Fruit fly (Drosophila melanogaster) whole organism, embryonic: ENCODE results near the gene CG31176.

Source experiments
- ATbp ChIP-seq: fragments of 200-800 bp; sonication (Bioruptor generic); optimal IDR thresholded peaks from 2 replicates; lab custom pipeline; 2017; ENCODE audit warnings: missing biosample characterization, mild to moderate bottlenecking, missing genetic modification characterization, missing genetic modification reagents
- B-H2 ChIP-seq: fragments of 200-800 bp; sonication (Bioruptor generic); optimal IDR thresholded peaks from 2 replicates; lab custom pipeline; 2018; ENCODE audit warnings: missing biosample characterization, mild to moderate bottlenecking, missing genetic modification characterization
- CG10209 ChIP-seq: fragments of 200-800 bp; sonication (Bioruptor generic); optimal IDR thresholded peaks from 3 replicates; lab custom pipeline; 2017; ENCODE audit warnings: missing biosample characterization, mild to moderate bottlenecking, missing genetic modification characterization, missing genetic modification reagents
- CG10274 ChIP-seq: fragments of 200-800 bp; sonication (Bioruptor generic); optimal IDR thresholded peaks from 3 replicates; lab custom pipeline; 2017; ENCODE audit warnings: missing biosample characterization, mild to moderate bottlenecking, missing genetic modification characterization
- CG10565 ChIP-seq: fragments of 200-800 bp; sonication (Bioruptor generic); optimal IDR thresholded peaks from 3 replicates; lab custom pipeline; 2016; ENCODE audit warnings: missing biosample characterization, mild to moderate bottlenecking, missing genetic modification characterization
- CG11723 ChIP-seq: fragments of 200-800 bp; sonication (Bioruptor generic); optimal IDR thresholded peaks from 2 replicates; lab custom pipeline; 2017; ENCODE audit warnings: missing biosample characterization, mild to moderate bottlenecking, missing genetic modification characterization
- CG14014 ChIP-seq: fragments of 200-800 bp; sonication (Bioruptor generic); IDR thresholded peaks from 2 replicates; pipeline ENCODE4 v1.3.6; 2022; ENCODE audit warnings: missing biosample characterization, missing genetic modification characterization
- CG14050 ChIP-seq: fragments of 200-800 bp; sonication (Bioruptor generic); IDR thresholded peaks from 3 replicates; pipeline ENCODE4 v1.3.6; 2022; ENCODE audit warnings: missing biosample characterization, missing genetic modification characterization
- CG17568 ChIP-seq: fragments of 200-800 bp; sonication (Bioruptor generic); optimal IDR thresholded peaks from 2 replicates; lab custom pipeline; 2018; ENCODE audit warnings: missing biosample characterization, mild to moderate bottlenecking, missing genetic modification characterization, moderate library complexity
- CG4360 ChIP-seq: fragments of 200-800 bp; sonication (Bioruptor generic); IDR thresholded peaks from 2 replicates; pipeline ENCODE4 v1.3.6; 2022; ENCODE audit warnings: missing biosample characterization, missing genetic modification characterization
- CG4730 ChIP-seq: fragments of 200-800 bp; sonication (Bioruptor generic); IDR thresholded peaks from 2 replicates; pipeline ENCODE4 v1.3.6; 2022; ENCODE audit warnings: missing biosample characterization, missing genetic modification characterization
- CG7987 ChIP-seq: fragments of 200-800 bp; sonication (Bioruptor generic); optimal IDR thresholded peaks from 2 replicates; lab custom pipeline; 2018; ENCODE audit warnings: missing biosample characterization, mild to moderate bottlenecking, missing genetic modification characterization, moderate library complexity
- CG8281 ChIP-seq: fragments of 200-800 bp; sonication (Bioruptor generic); optimal IDR thresholded peaks from 2 replicates; lab custom pipeline; 2018; ENCODE audit warnings: missing biosample characterization, mild to moderate bottlenecking, missing genetic modification characterization, moderate library complexity
- CG8478 ChIP-seq: fragments of >200 bp; optimal IDR thresholded peaks from 2 replicates; lab custom pipeline; 2018
- CG8924 ChIP-seq: fragments of 200-800 bp; optimal IDR thresholded peaks from 3 replicates; lab custom pipeline; 2019; ENCODE audit warnings: missing biosample characterization, mild to moderate bottlenecking, missing genetic modification characterization, moderate library complexity
- CG9437 ChIP-seq: fragments of 200-800 bp; sonication (Bioruptor generic); optimal IDR thresholded peaks from 2 replicates; lab custom pipeline; 2018; ENCODE audit warnings: missing biosample characterization, mild to moderate bottlenecking, missing genetic modification characterization
- CG9727 ChIP-seq: fragments of 200-800 bp; sonication (Bioruptor generic); optimal IDR thresholded peaks from 3 replicates; lab custom pipeline; 2017; ENCODE audit warnings: missing biosample characterization, mild to moderate bottlenecking, missing genetic modification characterization
- CG9817 ChIP-seq: fragments of 200-800 bp; sonication (Bioruptor generic); optimal IDR thresholded peaks from 2 replicates; lab custom pipeline; 2018; ENCODE audit warnings: missing biosample characterization, mild to moderate bottlenecking, missing genetic modification characterization, moderate library complexity
- Ets65A ChIP-seq: fragments of 200-800 bp; sonication (Bioruptor generic); peaks from one replicate; lab custom pipeline; 2016; ENCODE audit warnings: missing biosample characterization, missing genetic modification characterization
- Fer1 ChIP-seq: fragments of 200-800 bp; sonication (Bioruptor generic); optimal IDR thresholded peaks from 2 replicates; lab custom pipeline; 2017; ENCODE audit warnings: missing biosample characterization, mild to moderate bottlenecking, missing genetic modification characterization
- Fer3 ChIP-seq: fragments of 200-800 bp; sonication (Bioruptor generic); optimal IDR thresholded peaks from 2 replicates; lab custom pipeline; 2018; ENCODE audit warnings: missing biosample characterization, mild to moderate bottlenecking, missing genetic modification characterization, moderate library complexity
- GATAe ChIP-seq: fragments of 200-800 bp; sonication (Bioruptor generic); conservative IDR thresholded peaks from 2 replicates; pipeline ENCODE4 v1.3.6; 2022; ENCODE audit warnings: missing biosample characterization, missing genetic modification characterization
- Hmr ChIP-seq: fragments of 200-800 bp; sonication (Bioruptor generic); optimal IDR thresholded peaks from 3 replicates; lab custom pipeline; 2017; ENCODE audit warnings: mild to moderate bottlenecking, missing biosample characterization, missing genetic modification reagents, missing genetic modification characterization
- Hmx ChIP-seq: fragments of 200-800 bp; sonication (Bioruptor generic); optimal IDR thresholded peaks from 2 replicates; lab custom pipeline; 2016; ENCODE audit warnings: missing biosample characterization, missing genetic modification characterization
- Meics ChIP-seq: fragments of 200-800 bp; sonication (Bioruptor generic); optimal IDR thresholded peaks from 2 replicates; lab custom pipeline; 2017; ENCODE audit warnings: missing biosample characterization, mild to moderate bottlenecking, missing genetic modification characterization
- NFAT ChIP-seq: fragments of 200-800 bp; sonication (Bioruptor generic); IDR thresholded peaks from 2 replicates; pipeline ENCODE4 v1.3.6; 2022; ENCODE audit warnings: missing biosample characterization, missing genetic modification characterization
- Nf-YA ChIP-seq: fragments of 200-800 bp; sonication (Bioruptor generic); IDR thresholded peaks from 2 replicates; pipeline ENCODE4 v1.3.6; 2022; ENCODE audit warnings: missing biosample characterization, missing genetic modification characterization
- PHDP ChIP-seq: fragments of 200-800 bp; sonication (Bioruptor generic); optimal IDR thresholded peaks from 3 replicates; lab custom pipeline; 2018; ENCODE audit warnings: missing biosample characterization, mild to moderate bottlenecking, missing genetic modification characterization, moderate library complexity
- Pdp1 ChIP-seq, 2 experiments: fragments of 200-800 bp; sonication (Bioruptor generic); optimal IDR thresholded peaks; 3 replicates each; lab custom pipeline; 2016; ENCODE audit warnings: missing biosample characterization in 2 of 2, missing genetic modification characterization in 2 of 2, mild to moderate bottlenecking in 1 of 2, moderate library complexity in 1 of 2
- Trl ChIP-seq, 3 experiments: fragments of >200 bp in 2 of 3; fragments of 200-800 bp in 1 of 3; sonication (Bioruptor generic) in 1 of 3; optimal IDR thresholded peaks; 2 replicates in 1 of 3; 3 replicates in 2 of 3; lab custom pipeline; 2016 to 2017; ENCODE audit warnings: missing biosample characterization in 1 of 3, missing genetic modification characterization in 1 of 3
- abd-A ChIP-seq: fragments of 200-800 bp; sonication (Bioruptor generic); optimal IDR thresholded peaks from 3 replicates; lab custom pipeline; 2019; ENCODE audit warnings: missing biosample characterization, mild to moderate bottlenecking, missing genetic modification characterization, moderate library complexity
- chinmo ChIP-seq: fragments of 200-800 bp; sonication (Bioruptor generic); IDR thresholded peaks from 4 replicates; pipeline ENCODE4 v1.3.6; 2022; ENCODE audit warnings: missing biosample characterization, missing genetic modification characterization; ENCODE audit not compliant: partially characterized antibody
- ci ChIP-seq: fragments of 200-800 bp; sonication (Bioruptor generic); IDR thresholded peaks from 3 replicates; pipeline ENCODE4 v1.3.6; 2022; ENCODE audit warnings: missing biosample characterization, missing genetic modification characterization
- gce ChIP-seq: fragments of 200-800 bp; sonication (Bioruptor generic); IDR thresholded peaks from 3 replicates; pipeline ENCODE4 v1.3.6; 2022; ENCODE audit warnings: missing biosample characterization, missing genetic modification characterization
- gcm ChIP-seq: fragments of 200-800 bp; sonication (Bioruptor generic); optimal IDR thresholded peaks from 2 replicates; lab custom pipeline; 2019; ENCODE audit warnings: missing biosample characterization, mild to moderate bottlenecking, missing genetic modification characterization, moderate library complexity
- hkb ChIP-seq, 2 experiments: fragments of 200-800 bp in 1 of 2; fragments of >200 bp in 1 of 2; sonication (Bioruptor generic) in 1 of 2; IDR thresholded peaks in 1 of 2; optimal IDR thresholded peaks in 1 of 2; 2 replicates each; pipeline versions ENCODE4 v1.3.6 to Lab custom; 2017 to 2022; ENCODE audit warnings: missing biosample characterization in 1 of 2, missing genetic modification characterization in 1 of 2
- kni ChIP-seq: fragments of 200-800 bp; sonication (Bioruptor generic); optimal IDR thresholded peaks from 3 replicates; lab custom pipeline; 2017; ENCODE audit warnings: mild to moderate bottlenecking, missing biosample characterization, missing genetic modification reagents, missing genetic modification characterization
- lab ChIP-seq: fragments of 200-800 bp; sonication (Bioruptor generic); optimal IDR thresholded peaks from 3 replicates; lab custom pipeline; 2017; ENCODE audit warnings: missing biosample characterization, missing genetic modification characterization, mild to moderate bottlenecking, moderate library complexity, missing genetic modification reagents
- maf-S ChIP-seq: fragments of 200-800 bp; sonication (Bioruptor generic); optimal IDR thresholded peaks from 2 replicates; lab custom pipeline; 2016; ENCODE audit warnings: missing biosample characterization, missing genetic modification characterization
- rib ChIP-seq: fragments of 200-800 bp; sonication (Bioruptor generic); IDR thresholded peaks from 2 replicates; pipeline ENCODE4 v1.3.6; 2022; ENCODE audit warnings: missing biosample characterization, missing genetic modification characterization
- row ChIP-seq: fragments of 200-800 bp; sonication (Bioruptor generic); IDR thresholded peaks from 3 replicates; pipeline ENCODE4 v1.3.6; 2022; ENCODE audit warnings: missing biosample characterization, missing genetic modification characterization
- so ChIP-seq: fragments of 200-800 bp; sonication (Bioruptor generic); IDR thresholded peaks from 3 replicates; pipeline ENCODE4 v1.3.6; 2022; ENCODE audit warnings: missing biosample characterization, missing genetic modification characterization
- sob ChIP-seq: fragments of 200-800 bp; sonication (Bioruptor generic); IDR thresholded peaks from 2 replicates; pipeline ENCODE4 v1.3.6; 2022; ENCODE audit warnings: missing biosample characterization, missing genetic modification characterization
- tgo ChIP-seq: fragments of 200-800 bp; sonication (Bioruptor generic); IDR thresholded peaks from 3 replicates; pipeline ENCODE4 v1.3.6; 2022; ENCODE audit warnings: missing biosample characterization, missing genetic modification characterization
- tna ChIP-seq: fragments of 200-800 bp; sonication (Bioruptor generic); IDR thresholded peaks from 2 replicates; pipeline ENCODE4 v1.3.6; 2022; ENCODE audit warnings: missing biosample characterization, missing genetic modification characterization; ENCODE audit not compliant: partially characterized antibody
- twi ChIP-seq: fragments of 200-800 bp; optimal IDR thresholded peaks from 2 replicates; lab custom pipeline; 2019; ENCODE audit warnings: missing biosample characterization, mild to moderate bottlenecking, missing genetic modification characterization, moderate library complexity
- vvl ChIP-seq: fragments of 200-800 bp; sonication (Bioruptor generic); IDR thresholded peaks from 2 replicates; pipeline ENCODE4 v1.3.6; 2022; ENCODE audit warnings: missing biosample characterization, missing genetic modification characterization
- yki ChIP-seq: fragments of >200 bp; optimal IDR thresholded peaks from 3 replicates; lab custom pipeline; 2018

CG31176 gene

dm6 chr3R:21636867-21637481 is 82.5 kb downstream of the CG31176 start (continued):
- peak; percentile 30 for TF ChIP-seq CG8924 (tag; lab: Kevin White, UChicago)
- no peak for TF ChIP-seq hkb (optimal IDR thresholded peaks at IDR 0.05; lab: Kevin White, UChicago)
- TF ChIP-seq hkb (GFP tag; IDR thresholded peaks at IDR 0.05; lab: Robert Waterston, UW), result peak; percentile 51; the same call in 1 of the 2 replicates
- TF ChIP-seq gcm, result peak; percentile 6
- TF ChIP-seq tgo, result peak; percentile 36; the same call in 1 of the 3 replicates
- TF ChIP-seq Fer3, result peak; percentile 23
- no peak for TF ChIP-seq CG4360
- TF ChIP-seq GATAe (GFP tag; lab: Robert Waterston, UW), result no peak
- TF ChIP-seq Ets65A (GFP tag; lab: Kevin White, UChicago), result peak; percentile 44
- TF ChIP-seq CG10274 (GFP tag; lab: Kevin White, UChicago), result peak; percentile 14
- 0 out of 2 replicates have a peak, but pooled peaks have one; percentile 28 for TF ChIP-seq sob (GFP tag; lab: Robert Waterston, UW)
- peak; percentile 24 for TF ChIP-seq CG8281 (tag; lab: Kevin White, UChicago)
- TF ChIP-seq Hmx (GFP tag; lab: Kevin White, UChicago), result no peak
- TF ChIP-seq lab (GFP tag; lab: Kevin White, UChicago), result peak; percentile 30
- peak; percentile 18 for TF ChIP-seq CG9727
- TF ChIP-seq twi (tag; lab: Kevin White, UChicago), result no peak
- peak; percentile 46; the same call in 1 of the 3 replicates for TF ChIP-seq so
- TF ChIP-seq yki, result no peak
- TF ChIP-seq maf-S (GFP tag; lab: Kevin White, UChicago), result no peak
- peak; percentile 24 for TF ChIP-seq Hmr (GFP tag; lab: Kevin White, UChicago)
- no peak for TF ChIP-seq CG4730
- TF ChIP-seq abd-A (tag; lab: Kevin White, UChicago), result peak; percentile 12
- peak; percentile 94 for TF ChIP-seq kni (GFP tag; lab: Kevin White, UChicago)
- no peak for TF ChIP-seq CG7987
- TF ChIP-seq CG9437 (GFP tag; lab: Kevin White, UChicago), result no peak
- TF ChIP-seq CG11723, result peak; percentile 9
- TF ChIP-seq Pdp1 (GFP tag; optimal IDR thresholded peaks at IDR 0.05; lab: Kevin White, UChicago), result peak in 1 of 2 experiments; percentile 56
- TF ChIP-seq rib, result peak; percentile 71; the same call in 1 of the 2 replicates
- TF ChIP-seq tna, result no peak
- peak; percentile 40 to 46 for TF ChIP-seq Trl (optimal IDR thresholded peaks at IDR 0.05; lab: Kevin White, UChicago)
- TF ChIP-seq Trl (GFP tag; optimal IDR thresholded peaks at IDR 0.05; lab: Kevin White, UChicago), result no peak
- 0 out of 2 replicates have a peak, but pooled peaks have one; percentile 17 for TF ChIP-seq NFAT (GFP tag; lab: Robert Waterston, UW)
- TF ChIP-seq CG9817 (tag; lab: Kevin White, UChicago), result no peak
- no peak for TF ChIP-seq Meics (GFP tag; lab: Kevin White, UChicago)
- TF ChIP-seq CG8478, result no peak
- TF ChIP-seq row (GFP tag; lab: Robert Waterston, UW), result peak; percentile 23; the same call in 1 of the 3 replicates
- peak; percentile 18 for TF ChIP-seq CG10209 (GFP tag; lab: Kevin White, UChicago)
- 0 out of 2 replicates have a peak, but pooled peaks have one; percentile 31 for TF ChIP-seq vvl
- no peak for TF ChIP-seq gce
- TF ChIP-seq ATbp (GFP tag; lab: Kevin White, UChicago), result peak; percentile 21
- TF ChIP-seq Fer1 (GFP tag; lab: Kevin White, UChicago), result peak; percentile 32
- TF ChIP-seq ci (GFP tag; lab: Robert Waterston, UW), result peak; percentile 25; the same call in 1 of the 3 replicates
- TF ChIP-seq CG14014 (GFP tag; lab: Robert Waterston, UW), result peak; percentile 33; the same call in 1 of the 2 replicates
- TF ChIP-seq PHDP (tag; lab: Kevin White, UChicago), result peak; percentile 36
- TF ChIP-seq B-H2, result no peak
- TF ChIP-seq CG14050 (GFP tag; lab: Robert Waterston, UW), result 0 out of 3 replicates have a peak, but pooled peaks have one; percentile 21
- TF ChIP-seq CG17568 (GFP tag; lab: Kevin White, UChicago), result peak; percentile 26
- TF ChIP-seq CG10565 (GFP tag; lab: Kevin White, UChicago), result no peak
- TF ChIP-seq Nf-YA (GFP tag; lab: Robert Waterston, UW), result no peak
- TF ChIP-seq chinmo, result peak; percentile 91; the same call in 3 of the 4 replicates
